Fruit fly (Drosophila melanogaster) whole organism: Measurements from ENCODE around the gene CG9691.

Source experiments
- pan ChIP-seq: fragments of >200 bp; optimal IDR thresholded peaks from 2 replicates; lab custom pipeline; 2017
- psq ChIP-seq: fragments of >200 bp; optimal IDR thresholded peaks from 2 replicates; lab custom pipeline; 2017

DNA sequence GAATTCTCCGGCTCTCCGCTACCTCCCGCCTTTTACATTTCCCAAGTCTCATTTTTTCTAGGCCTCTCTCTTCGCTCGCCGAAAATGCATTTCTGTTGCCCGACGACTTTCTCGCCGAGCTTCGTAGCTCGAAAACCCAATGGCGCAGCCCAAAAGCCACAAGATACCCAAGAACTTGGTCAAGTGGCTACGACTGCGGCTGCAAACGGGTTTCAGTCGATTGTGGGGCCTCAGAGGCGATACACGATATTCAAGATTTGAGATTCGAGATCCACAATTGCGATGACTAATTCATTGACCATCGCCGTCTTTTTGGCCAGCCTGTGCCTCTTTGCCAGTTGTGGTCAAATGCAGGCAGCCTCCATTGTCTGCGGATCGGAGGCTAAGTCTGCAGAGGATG is 2.5 kb upstream of the CG9691 start, which contains the start of gene CG9689:
- TF ChIP-seq pan (lab: Kevin White, UChicago): no peak
- TF ChIP-seq psq (lab: Kevin White, UChicago): no peak
